Worm (Caenorhabditis elegans) whole organism, L2 larva: ENCODE data around the gene C08E8.5.

Source experiments
- C34F6.9 ChIP-seq: fragments of 150-350 bp; optimal IDR thresholded peaks from 2 replicates; lab custom pipeline; 2014; ENCODE audit warnings: missing biosample characterization, missing genetic modification characterization
- Y55F3AM.14 ChIP-seq: fragments of 200-800 bp; sonication (Bioruptor generic); optimal IDR thresholded peaks from 2 replicates; lab custom pipeline; 2018; ENCODE audit warnings: mild to moderate bottlenecking, missing genetic modification characterization, missing compliant biosample characterization
- aly-2 ChIP-seq: fragments of 150-350 bp; optimal IDR thresholded peaks from 2 replicates; lab custom pipeline; 2014; ENCODE audit warnings: missing biosample characterization, missing genetic modification characterization
- ama-1 ChIP-seq: fragments of 150-350 bp; optimal IDR thresholded peaks from 2 replicates; lab custom pipeline; 2018; ENCODE audit warnings: inconsistent platforms
- crh-2 ChIP-seq: sonication (generic microtip); optimal IDR thresholded peaks from 2 replicates; lab custom pipeline; 2017; ENCODE audit warnings: missing biosample characterization, missing genetic modification characterization
- egl-27 ChIP-seq: sonication (generic microtip); optimal IDR thresholded peaks from 3 replicates; lab custom pipeline; 2017; ENCODE audit warnings: missing biosample characterization, missing genetic modification reagents, missing genetic modification characterization
- lin-39 ChIP-seq: fragments of 150-350 bp; optimal IDR thresholded peaks from 2 replicates; lab custom pipeline; 2014; ENCODE audit warnings: missing biosample characterization, missing genetic modification reagents, missing genetic modification characterization
- nhr-77 ChIP-seq: fragments of 150-350 bp; optimal IDR thresholded peaks from 2 replicates; lab custom pipeline; 2014; ENCODE audit warnings: missing biosample characterization, missing genetic modification characterization
- peb-1 ChIP-seq: fragments of 150-350 bp; optimal IDR thresholded peaks from 2 replicates; lab custom pipeline; 2014; ENCODE audit warnings: missing biosample characterization, missing genetic modification characterization
- skn-1 ChIP-seq: sonication (generic microtip); optimal IDR thresholded peaks from 2 replicates; lab custom pipeline; 2017; ENCODE audit warnings: missing biosample characterization, missing genetic modification characterization
- snpc-4 ChIP-seq: fragments of 150-350 bp; optimal IDR thresholded peaks from 2 replicates; lab custom pipeline; 2014; ENCODE audit warnings: missing biosample characterization, missing genetic modification characterization
- unc-62 ChIP-seq: fragments of 150-350 bp; optimal IDR thresholded peaks from 2 replicates; lab custom pipeline; 2014; ENCODE audit warnings: missing biosample characterization, missing genetic modification reagents, missing genetic modification characterization

DNA sequence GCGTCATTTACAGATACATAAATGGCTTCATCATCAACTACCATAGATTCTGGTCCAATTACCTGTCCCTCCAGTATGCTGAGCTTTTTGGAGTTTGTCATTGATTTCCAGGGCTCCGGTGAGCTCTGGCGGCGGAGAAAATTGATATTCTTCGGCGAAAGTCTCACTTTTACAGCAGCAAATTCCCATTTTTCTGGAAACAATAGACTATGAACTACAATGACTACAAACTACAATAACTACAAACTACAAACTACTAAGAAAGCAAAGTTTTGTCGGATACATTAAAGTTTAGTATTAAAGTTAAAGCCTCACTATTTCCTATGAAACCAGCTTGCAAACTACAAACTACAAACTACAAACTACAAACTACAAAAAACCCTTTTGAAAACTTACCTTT, 4.0 kb downstream of the C08E8.5 start, which contains the start of gene C08E8.2:
- TF ChIP-seq C34F6.9 (tag; lab: Kevin White, UChicago) = no peak
- TF ChIP-seq Y55F3AM.14 (GFP tag; lab: Kevin White, UChicago) = no peak
- TF ChIP-seq lin-39 (tag; lab: Kevin White, UChicago) = no peak
- TF ChIP-seq unc-62 (GFP tag; lab: Kevin White, UChicago) = no peak
- TF ChIP-seq aly-2 = no peak
- no peak for TF ChIP-seq snpc-4 (tag; lab: Kevin White, UChicago)
- TF ChIP-seq peb-1 (tag; lab: Kevin White, UChicago) = no peak
- TF ChIP-seq skn-1 (tag; lab: Kevin White, UChicago) = no peak
- TF ChIP-seq ama-1 (lab: Kevin White, UChicago) = no peak
- TF ChIP-seq crh-2 (tag; lab: Kevin White, UChicago) = no peak
- no peak for TF ChIP-seq nhr-77
- no peak for TF ChIP-seq egl-27 (tag; lab: Kevin White, UChicago)
